Worm (Caenorhabditis elegans): Measurements from ENCODE around the gene sdz-38.

- TF ChIP-seq dpl-1 (GFP tag; optimal IDR thresholded peaks at IDR 0.05) (no peak), unc-130 (GFP tag; optimal IDR thresholded peaks at IDR 0.05) (no peak), let-526 (GFP tag; IDR thresholded peaks at IDR 0.05) (no peak), egl-44 (GFP tag; IDR thresholded peaks at IDR 0.05) (no peak), efl-1 (GFP tag; optimal IDR thresholded peaks at IDR 0.05) (no peak), unc-62 (GFP tag; optimal IDR thresholded peaks at IDR 0.05) (no peak), ZK185.1 (tag; optimal IDR thresholded peaks at IDR 0.05; ENCODE audit: poor library complexity, severe bottlenecking) (no peak), him-1 (tag; optimal IDR thresholded peaks at IDR 0.05) (no peak), hlh-12 (tag; optimal IDR thresholded peaks at IDR 0.05) (no peak), lin-40 (tag; optimal IDR thresholded peaks at IDR 0.05) (no peak), lsy-27 (tag; optimal IDR thresholded peaks at IDR 0.05; ENCODE audit: borderline replicate concordance, insufficient read depth) (no peak), ekl-4 (GFP tag; IDR thresholded peaks at IDR 0.05) (no peak)
Measured at ce11 chrII:9976405-9976804, 5.3 kb downstream of the sdz-38 start, which contains the start of gene R53.8.
